Worm (Caenorhabditis elegans) whole organism, L4 larva: ENCODE measurements around the gene W09C2.8.

ENCODE experiments used
- F37D6.2 ChIP-seq: sonication (generic microtip); optimal IDR thresholded peaks from 2 replicates; lab custom pipeline; 2016; ENCODE audit warnings: mild to moderate bottlenecking, missing genetic modification characterization, missing compliant biosample characterization
- R02D3.7 ChIP-seq: fragments of 150-350 bp; sonication (generic microtip); optimal IDR thresholded peaks from 3 replicates; lab custom pipeline; 2014; ENCODE audit warnings: missing biosample characterization, missing genetic modification characterization
- T20F7.1 ChIP-seq: fragments of 200-800 bp; sonication (Bioruptor generic); optimal IDR thresholded peaks from 2 replicates; lab custom pipeline; 2018; ENCODE audit warnings: mild to moderate bottlenecking, missing genetic modification characterization, missing compliant biosample characterization
- T26A8.4 ChIP-seq: fragments of 200-800 bp; sonication (Bioruptor generic); IDR thresholded peaks from 2 replicates; pipeline ENCODE4 v1.3.6; 2022; ENCODE audit warnings: missing genetic modification characterization, missing compliant biosample characterization
- Y48G9A.11 ChIP-seq: fragments of 200-800 bp; sonication (Bioruptor generic); IDR thresholded peaks from 2 replicates; pipeline ENCODE4 v1.3.6; 2022; ENCODE audit warnings: missing genetic modification reagents, missing genetic modification characterization, missing compliant biosample characterization
- Y5F2A.4 ChIP-seq: fragments of 200-800 bp; sonication (Bioruptor generic); optimal IDR thresholded peaks from 2 replicates; lab custom pipeline; 2018; ENCODE audit warnings: mild to moderate bottlenecking, missing genetic modification characterization, missing compliant biosample characterization
- Y75B8A.6 ChIP-seq: fragments of 200-800 bp; sonication (Bioruptor generic); IDR thresholded peaks from 2 replicates; pipeline ENCODE4 v1.3.6; 2022; ENCODE audit warnings: missing genetic modification reagents, missing genetic modification characterization, missing compliant biosample characterization
- arid-1 ChIP-seq: fragments of 200-800 bp; sonication (Bioruptor generic); conservative IDR thresholded peaks from 2 replicates; pipeline ENCODE4 v1.3.6; 2022; ENCODE audit warnings: missing genetic modification reagents, missing genetic modification characterization, missing compliant biosample characterization
- attf-4 ChIP-seq: sonication (generic microtip); optimal IDR thresholded peaks from 3 replicates; lab custom pipeline; 2017; ENCODE audit warnings: missing biosample characterization, missing genetic modification characterization
- ceh-20 ChIP-seq: fragments of 200-800 bp; sonication (Bioruptor generic); IDR thresholded peaks from 2 replicates; pipeline ENCODE4 v1.3.6; 2022; ENCODE audit warnings: missing genetic modification reagents, missing genetic modification characterization, missing compliant biosample characterization
- ceh-28 ChIP-seq: fragments of 150-350 bp; optimal IDR thresholded peaks from 2 replicates; lab custom pipeline; 2014; ENCODE audit warnings: missing biosample characterization, missing genetic modification reagents, missing genetic modification characterization
- ceh-82 ChIP-seq: sonication (generic microtip); optimal IDR thresholded peaks from 2 replicates; lab custom pipeline; 2017; ENCODE audit warnings: missing biosample characterization, missing genetic modification characterization
- ces-1 ChIP-seq: fragments of 150-350 bp; sonication (generic microtip); optimal IDR thresholded peaks from 4 replicates; lab custom pipeline; 2014; ENCODE audit warnings: missing biosample characterization, missing genetic modification reagents, missing genetic modification characterization
- cey-2 ChIP-seq: sonication (generic microtip); optimal IDR thresholded peaks from 3 replicates; lab custom pipeline; 2017; ENCODE audit warnings: missing genetic modification characterization, mild to moderate bottlenecking, missing compliant biosample characterization, antibody characterized with exemption, borderline replicate concordance; ENCODE audit not compliant: insufficient read depth
- daf-16 ChIP-seq, 3 experiments: sonication (generic microtip); optimal IDR thresholded peaks; 2 replicates each; lab custom pipeline; 2016 to 2017; ENCODE audit warnings: missing genetic modification characterization in 3 of 3, missing genetic modification reagents in 3 of 3, mild to moderate bottlenecking in 2 of 3, missing compliant biosample characterization in 2 of 3, missing biosample characterization in 1 of 3, moderate library complexity in 1 of 3
- daf-8 ChIP-seq: fragments of 200-800 bp; sonication (Bioruptor generic); IDR thresholded peaks from 2 replicates; pipeline ENCODE4 v1.3.6; 2022; ENCODE audit warnings: missing genetic modification characterization, missing compliant biosample characterization
- dmd-8 ChIP-seq: fragments of 200-800 bp; sonication (Bioruptor generic); IDR thresholded peaks from 2 replicates; pipeline ENCODE4 v1.3.6; 2022; ENCODE audit warnings: missing genetic modification characterization, missing compliant biosample characterization
- dve-1 ChIP-seq: sonication (generic microtip); optimal IDR thresholded peaks from 2 replicates; lab custom pipeline; 2017; ENCODE audit warnings: antibody characterized with exemption, mild to moderate bottlenecking, missing genetic modification characterization, missing compliant biosample characterization; ENCODE audit not compliant: insufficient read depth
- egl-43 ChIP-seq: fragments of 200-800 bp; sonication (Bioruptor generic); IDR thresholded peaks from 2 replicates; pipeline ENCODE4 v1.3.6; 2022; ENCODE audit warnings: missing genetic modification reagents, missing genetic modification characterization, missing compliant biosample characterization
- fos-1 ChIP-seq: fragments of 150-350 bp; optimal IDR thresholded peaks from 2 replicates; lab custom pipeline; 2014; ENCODE audit warnings: missing biosample characterization, missing genetic modification characterization
- hlh-11 ChIP-seq: fragments of 200-800 bp; sonication (Bioruptor generic); optimal IDR thresholded peaks from 2 replicates; lab custom pipeline; 2018; ENCODE audit warnings: mild to moderate bottlenecking, missing genetic modification characterization, missing compliant biosample characterization
- hlh-30 ChIP-seq: sonication (generic microtip); optimal IDR thresholded peaks from 2 replicates; lab custom pipeline; 2017; ENCODE audit warnings: antibody characterized with exemption, mild to moderate bottlenecking, missing genetic modification characterization, missing compliant biosample characterization; ENCODE audit not compliant: insufficient read depth
- hmg-1.1 ChIP-seq: fragments of 200-800 bp; sonication (Bioruptor generic); IDR thresholded peaks from 2 replicates; pipeline ENCODE4 v1.3.6; 2022; ENCODE audit warnings: missing genetic modification reagents, missing genetic modification characterization, missing compliant biosample characterization
- lin-39 ChIP-seq: fragments of 150-350 bp; optimal IDR thresholded peaks from 2 replicates; lab custom pipeline; 2014; ENCODE audit warnings: missing biosample characterization, missing genetic modification reagents, missing genetic modification characterization
- lir-3 ChIP-seq: sonication (generic microtip); optimal IDR thresholded peaks from 2 replicates; lab custom pipeline; 2016; ENCODE audit warnings: mild to moderate bottlenecking, missing genetic modification characterization, missing compliant biosample characterization
- lsy-2 ChIP-seq, 2 experiments: fragments of 150-350 bp in 1 of 2; sonication (generic microtip) in 1 of 2; optimal IDR thresholded peaks; 2 replicates each; lab custom pipeline; 2014 to 2017; ENCODE audit warnings: missing biosample characterization in 2 of 2, missing genetic modification characterization in 2 of 2
- madf-5 ChIP-seq, 2 experiments: fragments of 200-800 bp; sonication (Bioruptor generic); IDR thresholded peaks; 2 replicates each; pipeline ENCODE4 v1.3.6; 2022; ENCODE audit warnings: missing compliant biosample characterization in 2 of 2, missing genetic modification characterization in 2 of 2
- madf-9 ChIP-seq: fragments of 200-800 bp; sonication (Bioruptor generic); conservative IDR thresholded peaks from 2 replicates; pipeline ENCODE4 v1.3.6; 2022; ENCODE audit warnings: missing genetic modification reagents, missing genetic modification characterization, missing compliant biosample characterization
- mep-1 ChIP-seq: fragments of 150-350 bp; sonication (generic microtip); optimal IDR thresholded peaks from 3 replicates; lab custom pipeline; 2014; ENCODE audit warnings: missing biosample characterization, missing genetic modification characterization
- mxl-2 ChIP-seq: fragments of 200-800 bp; sonication (Bioruptor generic); conservative IDR thresholded peaks from 2 replicates; pipeline ENCODE4 v1.3.6; 2022; ENCODE audit warnings: missing genetic modification reagents, missing genetic modification characterization, missing compliant biosample characterization
- mxl-3 ChIP-seq: fragments of 200-800 bp; sonication (Bioruptor generic); optimal IDR thresholded peaks from 2 replicates; lab custom pipeline; 2018; ENCODE audit warnings: mild to moderate bottlenecking, missing genetic modification characterization, missing compliant biosample characterization
- nhr-11 ChIP-seq: fragments of 150-350 bp; optimal IDR thresholded peaks from 2 replicates; lab custom pipeline; 2014; ENCODE audit warnings: missing biosample characterization, missing genetic modification characterization
- nhr-25 ChIP-seq: sonication (generic microtip); optimal IDR thresholded peaks from 2 replicates; lab custom pipeline; 2017; ENCODE audit warnings: missing genetic modification characterization, mild to moderate bottlenecking, missing compliant biosample characterization, antibody characterized with exemption, moderate library complexity, borderline replicate concordance; ENCODE audit not compliant: insufficient read depth
- nhr-28 ChIP-seq: fragments of 150-350 bp; optimal IDR thresholded peaks from 2 replicates; lab custom pipeline; 2014; ENCODE audit warnings: missing biosample characterization, missing genetic modification characterization
- pha-4 ChIP-seq, 2 experiments: fragments of 150-350 bp in 1 of 2; fragments of 200-800 bp in 1 of 2; sonication (Bioruptor generic) in 1 of 2; IDR thresholded peaks in 1 of 2; optimal IDR thresholded peaks in 1 of 2; 2 replicates each; pipeline versions ENCODE4 v1.3.6 to Lab custom; 2014 to 2022; ENCODE audit warnings: missing genetic modification characterization in 2 of 2, missing genetic modification reagents in 2 of 2, missing biosample characterization in 1 of 2, missing compliant biosample characterization in 1 of 2
- php-3 ChIP-seq: fragments of 200-800 bp; sonication (Bioruptor generic); IDR thresholded peaks from 2 replicates; pipeline ENCODE4 v1.3.6; 2022; ENCODE audit warnings: missing genetic modification reagents, missing genetic modification characterization, missing compliant biosample characterization
- pqm-1 ChIP-seq: sonication (generic microtip); optimal IDR thresholded peaks from 2 replicates; lab custom pipeline; 2017; ENCODE audit warnings: missing biosample characterization, missing genetic modification characterization
- sdz-12 ChIP-seq: fragments of 200-800 bp; sonication (Bioruptor generic); optimal IDR thresholded peaks from 2 replicates; lab custom pipeline; 2018; ENCODE audit warnings: mild to moderate bottlenecking, missing genetic modification characterization, missing compliant biosample characterization
- tag-97 ChIP-seq: fragments of 200-800 bp; sonication (Bioruptor generic); IDR thresholded peaks from 2 replicates; pipeline ENCODE4 v1.3.6; 2022; ENCODE audit warnings: missing genetic modification characterization, missing compliant biosample characterization
- unc-62 ChIP-seq, 3 experiments: fragments of 150-350 bp in 1 of 3; sonication (generic microtip); optimal IDR thresholded peaks in 2 of 3; peaks in 1 of 3; 1 replicate in 1 of 3; 2 replicates in 2 of 3; lab custom pipeline; 2014 to 2017; ENCODE audit warnings: missing biosample characterization in 3 of 3, missing genetic modification characterization in 3 of 3, missing genetic modification reagents in 3 of 3, missing genotype in 1 of 3
- zag-1 ChIP-seq: fragments of 150-350 bp; optimal IDR thresholded peaks from 2 replicates; lab custom pipeline; 2014; ENCODE audit warnings: missing biosample characterization, missing genetic modification characterization
- zfp-2 ChIP-seq: sonication (generic microtip); optimal IDR thresholded peaks from 2 replicates; lab custom pipeline; 2016; ENCODE audit warnings: mild to moderate bottlenecking, missing genetic modification characterization, missing compliant biosample characterization

Gene W09C2.8

ce11 chrIV:9647789-9648361 is 23.7 kb upstream of the W09C2.8 start, which contains the start of gene amph-1:
TSS of gene amph-1 (minus strand) at chrIV:9647873.
- TF ChIP-seq Y5F2A.4 (GFP tag; lab: Kevin White, UChicago) (no peak), mxl-3 (peak; percentile 12), Y75B8A.6 (GFP tag; lab: Robert Waterston, UW) (no peak), pqm-1 (no peak), zag-1 (no peak), hlh-30 (peak; percentile 28), nhr-11 (tag; lab: Kevin White, UChicago) (peak; percentile 11), arid-1 (GFP tag; lab: Robert Waterston, UW) (no peak), cey-2 (peak; percentile 41), madf-9 (GFP tag; lab: Robert Waterston, UW) (0 out of 2 replicates have a peak, but pooled peaks have one; percentile 6), madf-5 (GFP tag; IDR thresholded peaks at IDR 0.05; lab: Robert Waterston, UW) (no peak), attf-4 (tag; lab: Kevin White, UChicago) (no peak), php-3 (GFP tag; lab: Robert Waterston, UW) (no peak), Y48G9A.11 (GFP tag; lab: Robert Waterston, UW) (no peak), mep-1 (tag; lab: Kevin White, UChicago) (peak; percentile 35), ceh-28 (tag; lab: Kevin White, UChicago) (no peak), lsy-2 (tag; optimal IDR thresholded peaks at IDR 0.05; lab: Kevin White, UChicago) (peak in 1 of 2 experiments; percentile 27), hmg-1.1 (GFP tag; lab: Robert Waterston, UW) (peak; percentile 44; the same call in 1 of the 2 replicates), hlh-11 (tag; lab: Kevin White, UChicago) (peak; percentile 73), fos-1 (tag; lab: Kevin White, UChicago) (no peak), nhr-28 (peak; percentile 56), mxl-2 (GFP tag; lab: Robert Waterston, UW) (no peak), dve-1 (peak; percentile 66), unc-62 (GFP tag; optimal IDR thresholded peaks at IDR 0.05 in 1 of 2; lab: Kevin White, UChicago) (peak in 1 of 2 experiments; percentile 76), unc-62 (tag; optimal IDR thresholded peaks at IDR 0.05; lab: Kevin White, UChicago) (no peak), daf-16 (GFP tag; optimal IDR thresholded peaks at IDR 0.05; lab: Kevin White, UChicago) (no peak), daf-16 (tag; optimal IDR thresholded peaks at IDR 0.05; lab: Kevin White, UChicago) (peak; percentile 19)

- TF ChIP-seq dmd-8 (GFP tag; lab: Robert Waterston, UW) (no peak), T20F7.1 (no peak), ceh-82 (tag; lab: Kevin White, UChicago) (no peak), hlh-11 (tag; lab: Kevin White, UChicago) (no peak), nhr-28 (no peak), tag-97 (GFP tag; lab: Robert Waterston, UW) (no peak), lin-39 (tag; lab: Kevin White, UChicago) (no peak), ces-1 (GFP tag; lab: Kevin White, UChicago) (no peak), T26A8.4 (GFP tag; lab: Robert Waterston, UW) (no peak), lsy-2 (tag; optimal IDR thresholded peaks at IDR 0.05; lab: Kevin White, UChicago) (no peak), pha-4 (GFP tag; IDR thresholded peaks at IDR 0.05; lab: Robert Waterston, UW) (no peak), pha-4 (tag; optimal IDR thresholded peaks at IDR 0.05; lab: Kevin White, UChicago) (no peak), R02D3.7 (no peak), daf-16 (GFP tag; optimal IDR thresholded peaks at IDR 0.05; lab: Kevin White, UChicago) (no peak), daf-16 (tag; optimal IDR thresholded peaks at IDR 0.05; lab: Kevin White, UChicago) (no peak), F37D6.2 (no peak), Y48G9A.11 (GFP tag; lab: Robert Waterston, UW) (no peak)
These were observed 19.0 kb upstream of the W09C2.8 start, which contains the start of gene degl-2 for ce11 chrIV:9643188-9643587. TSS of gene degl-2 (plus strand) at chrIV:9643488.

ce11 chrIV:9641925-9642324 is 17.8 kb upstream of the W09C2.8 start, which contains the start of gene del-2:
TSS of gene del-2 (minus strand) at chrIV:9642025.
- no peak for TF ChIP-seq arid-1 (GFP tag; lab: Robert Waterston, UW)
- no peak for TF ChIP-seq nhr-25 (tag; lab: Kevin White, UChicago)
- TF ChIP-seq zfp-2 (tag; lab: Kevin White, UChicago): no peak
- no peak for TF ChIP-seq sdz-12 (GFP tag; lab: Kevin White, UChicago)
- no peak for TF ChIP-seq lir-3 (tag; lab: Kevin White, UChicago)
- no peak for TF ChIP-seq daf-8 (GFP tag; lab: Robert Waterston, UW)
- no peak for TF ChIP-seq pha-4 (GFP tag; IDR thresholded peaks at IDR 0.05; lab: Robert Waterston, UW)
- TF ChIP-seq pha-4 (tag; optimal IDR thresholded peaks at IDR 0.05; lab: Kevin White, UChicago): no peak
- no peak for TF ChIP-seq T20F7.1
- TF ChIP-seq ceh-20 (GFP tag; lab: Robert Waterston, UW): no peak
- no peak for TF ChIP-seq egl-43 (GFP tag; lab: Robert Waterston, UW)
- TF ChIP-seq madf-9 (GFP tag; lab: Robert Waterston, UW): no peak
- no peak for TF ChIP-seq Y48G9A.11 (GFP tag; lab: Robert Waterston, UW)
